Fruit fly (Drosophila melanogaster): ENCODE data around the gene CG34461.

- TF ChIP-seq insv (optimal IDR thresholded peaks at IDR 0.05) (no peak), ttk (optimal IDR thresholded peaks at IDR 0.05) (no peak), psq (optimal IDR thresholded peaks at IDR 0.05) (no peak), h (optimal IDR thresholded peaks at IDR 0.05) (no peak)
Measured at dm6 chr3L:8286397-8286796, 39.3 kb upstream of the CG34461 start.

Measured in Kc167 (cell line).